Worm (Caenorhabditis elegans) whole organism, young adult: ENCODE measurements around the gene best-23.

Experiments
- F33H1.4 ChIP-seq: fragments of 200-800 bp; sonication (Bioruptor generic); IDR thresholded peaks from 2 replicates; pipeline ENCODE4 v1.3.6; 2022; ENCODE audit warnings: missing genetic modification reagents, missing genetic modification characterization, missing compliant biosample characterization
- T07F8.4 ChIP-seq: sonication (generic microtip); optimal IDR thresholded peaks from 2 replicates; lab custom pipeline; 2016; ENCODE audit warnings: mild to moderate bottlenecking, missing genetic modification characterization, moderate library complexity, missing compliant biosample characterization
- Y53G8AR.9 ChIP-seq: fragments of 200-800 bp; sonication (Bioruptor generic); conservative IDR thresholded peaks from 2 replicates; pipeline ENCODE4 v1.3.6; 2022; ENCODE audit warnings: missing genetic modification reagents, missing genetic modification characterization, missing compliant biosample characterization
- attf-6 ChIP-seq: fragments of 200-800 bp; sonication (Bioruptor generic); IDR thresholded peaks from 2 replicates; pipeline ENCODE4 v1.3.6; 2022; ENCODE audit warnings: missing genetic modification reagents, missing genetic modification characterization, missing compliant biosample characterization
- dox-1 ChIP-seq: fragments of 200-800 bp; sonication (Bioruptor generic); IDR thresholded peaks from 2 replicates; pipeline ENCODE4 v1.3.6; 2022; ENCODE audit warnings: missing genetic modification reagents, missing genetic modification characterization, missing compliant biosample characterization
- egl-44 ChIP-seq: fragments of 200-800 bp; sonication (Bioruptor generic); IDR thresholded peaks from 2 replicates; pipeline ENCODE4 v1.3.6; 2022; ENCODE audit warnings: missing genetic modification reagents, missing genetic modification characterization, missing compliant biosample characterization
- hmg-1.2 ChIP-seq: fragments of 200-800 bp; sonication (Bioruptor generic); IDR thresholded peaks from 2 replicates; pipeline ENCODE4 v1.3.6; 2022; ENCODE audit warnings: missing genetic modification reagents, missing genetic modification characterization, missing compliant biosample characterization
- lin-35 ChIP-seq, 3 experiments: fragments of 150-350 bp in 2 of 3; sonication (generic microtip) in 1 of 3; optimal IDR thresholded peaks; 2 replicates each; lab custom pipeline; 2014 to 2018; ENCODE audit warnings: missing biosample characterization in 3 of 3, missing genetic modification characterization in 3 of 3, missing genetic modification reagents in 3 of 3
- tbp1 ChIP-seq: fragments of 200-800 bp; sonication (Bioruptor generic); optimal IDR thresholded peaks from 2 replicates; lab custom pipeline; 2018; ENCODE audit warnings: mild to moderate bottlenecking, missing genetic modification characterization, missing compliant biosample characterization
- tbx-9 ChIP-seq: sonication (generic microtip); optimal IDR thresholded peaks from 2 replicates; lab custom pipeline; 2016; ENCODE audit warnings: borderline replicate concordance, missing genetic modification characterization, inconsistent platforms, missing compliant biosample characterization
- unc-62 ChIP-seq: fragments of 150-350 bp; optimal IDR thresholded peaks from 2 replicates; lab custom pipeline; 2014; ENCODE audit warnings: missing biosample characterization, missing genetic modification reagents, missing genetic modification characterization

ce11 chrII:7893648-7894047, 13.7 kb downstream of the best-23 start:
- TF ChIP-seq T07F8.4 (tag; lab: Kevin White, UChicago) (no peak), tbp1 (GFP tag; lab: Kevin White, UChicago) (no peak), egl-44 (no peak), tbx-9 (tag; lab: Kevin White, UChicago) (no peak), hmg-1.2 (no peak), attf-6 (no peak), F33H1.4 (GFP tag; lab: Robert Waterston, UW) (no peak), lin-35 (GFP tag; optimal IDR thresholded peaks at IDR 0.05; lab: Kevin White, UChicago) (no peak), dox-1 (GFP tag; lab: Robert Waterston, UW) (no peak), Y53G8AR.9 (GFP tag; lab: Robert Waterston, UW) (no peak), unc-62 (GFP tag; lab: Kevin White, UChicago) (no peak)
